Worm (Caenorhabditis elegans) whole organism, late embryonic: ENCODE results near the gene ceh-100.

ENCODE experiments used
- ama-1 ChIP-seq: fragments of 150-350 bp; optimal IDR thresholded peaks from 2 replicates; lab custom pipeline; 2014
- ceh-9 ChIP-seq: sonication (generic microtip); optimal IDR thresholded peaks from 2 replicates; lab custom pipeline; 2016; ENCODE audit warnings: mild to moderate bottlenecking, missing genetic modification characterization, inconsistent platforms, missing compliant biosample characterization
- che-1 ChIP-seq: sonication (generic microtip); optimal IDR thresholded peaks from 2 replicates; lab custom pipeline; 2016; ENCODE audit warnings: mild to moderate bottlenecking, missing genetic modification characterization, missing compliant biosample characterization
- hlh-30 ChIP-seq: sonication (generic microtip); optimal IDR thresholded peaks from 2 replicates; lab custom pipeline; 2017; ENCODE audit warnings: antibody characterized with exemption, missing genetic modification characterization, missing compliant biosample characterization; ENCODE audit not compliant: insufficient read depth
- madf-2 ChIP-seq: sonication (generic microtip); optimal IDR thresholded peaks from 2 replicates; lab custom pipeline; 2017; ENCODE audit warnings: missing genetic modification characterization, missing compliant biosample characterization
- pag-3 ChIP-seq: sonication (generic microtip); optimal IDR thresholded peaks from 2 replicates; lab custom pipeline; 2016; ENCODE audit warnings: missing compliant biosample characterization, missing genetic modification characterization, borderline replicate concordance
- pax-1 ChIP-seq: fragments of 150-350 bp; optimal IDR thresholded peaks from 2 replicates; lab custom pipeline; 2014; ENCODE audit warnings: missing biosample characterization, missing genetic modification characterization
- pqm-1 ChIP-seq: sonication (generic microtip); optimal IDR thresholded peaks from 2 replicates; lab custom pipeline; 2016; ENCODE audit warnings: missing genetic modification characterization, missing compliant biosample characterization
- tbx-2 ChIP-seq: sonication (generic microtip); optimal IDR thresholded peaks from 2 replicates; lab custom pipeline; 2016; ENCODE audit warnings: missing genetic modification characterization, missing compliant biosample characterization
- unc-3 ChIP-seq, 2 experiments: fragments of 200-800 bp in 1 of 2; sonication (Bioruptor generic) in 1 of 2; sonication (generic microtip) in 1 of 2; conservative IDR thresholded peaks in 1 of 2; optimal IDR thresholded peaks in 1 of 2; 2 replicates each; pipeline versions ENCODE4 v1.3.6 to Lab custom; 2016 to 2022; ENCODE audit warnings: missing compliant biosample characterization in 2 of 2, missing genetic modification characterization in 2 of 2, missing genetic modification reagents in 1 of 2

DNA sequence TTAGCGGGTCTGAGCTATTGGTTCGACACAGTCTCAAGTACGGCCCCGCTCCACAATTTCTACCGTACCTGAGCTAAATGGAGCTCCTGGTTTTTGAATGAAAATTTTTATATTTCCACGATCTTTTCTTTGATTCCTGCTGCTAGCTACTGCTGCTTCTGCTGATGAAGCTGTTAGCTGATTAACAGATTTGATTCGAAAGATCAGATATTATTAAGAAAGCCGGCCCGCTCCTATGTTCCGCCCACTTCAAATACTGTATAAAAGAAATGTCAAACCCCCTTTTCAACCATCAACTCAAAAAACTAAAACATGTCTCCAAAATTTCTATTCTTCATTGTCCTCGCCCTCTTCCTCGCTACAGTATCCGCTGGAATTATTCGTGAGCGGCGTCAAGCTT, 14.1 kb upstream of the ceh-100 start, which contains the start of gene nspe-3:
- TF ChIP-seq pax-1 (tag; lab: Kevin White, UChicago) = no peak
- no peak for TF ChIP-seq ama-1
- TF ChIP-seq che-1 (tag; lab: Kevin White, UChicago) = no peak
- no peak for TF ChIP-seq tbx-2 (tag; lab: Kevin White, UChicago)
- TF ChIP-seq pag-3 (tag; lab: Kevin White, UChicago) = no peak
- no peak for TF ChIP-seq madf-2 (tag; lab: Kevin White, UChicago)
- no peak for TF ChIP-seq hlh-30
- no peak for TF ChIP-seq pqm-1 (tag; lab: Kevin White, UChicago)
- no peak for TF ChIP-seq unc-3 (GFP tag; conservative IDR thresholded peaks at IDR 0.05; lab: Robert Waterston, UW)
- TF ChIP-seq unc-3 (tag; optimal IDR thresholded peaks at IDR 0.05; lab: Kevin White, UChicago) = no peak
- TF ChIP-seq ceh-9 (tag; lab: Kevin White, UChicago) = no peak
